Fruit fly (Drosophila melanogaster): Measurements from ENCODE around the gene CG41284.
"Not testable (repeated sequence)": the region's sequence is repeated elsewhere in the genome, so short reads cannot be mapped to it uniquely, and the experiment has no call there.

The CG41284 gene

DNA sequence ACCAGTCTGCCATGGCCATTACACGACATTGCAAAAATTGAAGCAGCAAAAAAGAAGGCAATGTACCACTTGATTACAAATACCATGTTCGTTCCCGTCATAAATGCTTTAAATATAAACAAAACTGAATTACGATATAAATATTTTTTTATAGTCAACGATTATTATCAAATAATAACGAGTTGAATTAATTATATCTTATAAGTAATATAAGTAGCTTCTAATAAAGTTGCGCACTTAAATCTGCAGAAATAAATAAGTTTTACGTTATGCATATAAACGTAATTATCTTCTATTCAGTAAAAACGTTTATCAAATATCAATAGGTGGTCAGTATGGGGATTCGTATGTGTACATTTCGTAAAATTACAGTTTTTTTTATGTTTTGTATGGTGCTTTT lies at the start of gene CG41284:
Gene CG41284, minus strand, starts transcription at position 101 of the 400 bp plus-strand sequence.
- TF ChIP-seq cic (GFP tag; optimal IDR thresholded peaks at IDR 0.05); CG33017 (tag; optimal IDR thresholded peaks at IDR 0.05); CG5204 (GFP tag; optimal IDR thresholded peaks at IDR 0.05): not testable (repeated sequence)
